Fruit fly (Drosophila melanogaster) whole organism, embryonic: ENCODE results near the gene Ts.

Experiments used
- Atf3 ChIP-seq: fragments of 200-800 bp; sonication (Bioruptor generic); optimal IDR thresholded peaks from 3 replicates; lab custom pipeline; 2016; ENCODE audit warnings: missing biosample characterization, missing genetic modification characterization
- CG12236 ChIP-seq: fragments of 200-800 bp; sonication (Bioruptor generic); optimal IDR thresholded peaks from 2 replicates; lab custom pipeline; 2016; ENCODE audit warnings: missing biosample characterization, missing genetic modification characterization
- CG18262 ChIP-seq: fragments of 200-800 bp; optimal IDR thresholded peaks from 3 replicates; lab custom pipeline; 2019; ENCODE audit warnings: missing biosample characterization, mild to moderate bottlenecking, missing genetic modification characterization, moderate library complexity
- CG34376 ChIP-seq: fragments of 200-800 bp; sonication (Bioruptor generic); optimal IDR thresholded peaks from 2 replicates; lab custom pipeline; 2018; ENCODE audit warnings: missing biosample characterization, mild to moderate bottlenecking, missing genetic modification characterization
- CG9797 ChIP-seq: fragments of 200-800 bp; sonication (Bioruptor generic); optimal IDR thresholded peaks from 3 replicates; lab custom pipeline; 2018; ENCODE audit warnings: missing biosample characterization, mild to moderate bottlenecking, missing genetic modification characterization
- Dad ChIP-seq: fragments of 200-800 bp; sonication (Bioruptor generic); optimal IDR thresholded peaks from 3 replicates; lab custom pipeline; 2016; ENCODE audit warnings: missing biosample characterization, missing genetic modification characterization
- E2f2 ChIP-seq: fragments of 200-800 bp; sonication (Bioruptor generic); IDR thresholded peaks from 2 replicates; pipeline ENCODE4 v1.3.6; 2022; ENCODE audit warnings: missing biosample characterization, missing genetic modification characterization
- Hr3 ChIP-seq: fragments of 200-800 bp; sonication (Bioruptor generic); optimal IDR thresholded peaks from 3 replicates; lab custom pipeline; 2016; ENCODE audit warnings: missing biosample characterization, missing genetic modification characterization
- Jarid2 ChIP-seq: fragments of 200-800 bp; sonication (Bioruptor generic); optimal IDR thresholded peaks from 3 replicates; lab custom pipeline; 2017; ENCODE audit warnings: mild to moderate bottlenecking, missing biosample characterization, missing genetic modification reagents, missing genetic modification characterization
- NC2β ChIP-seq: fragments of 200-800 bp; sonication (Bioruptor generic); optimal IDR thresholded peaks from 2 replicates; lab custom pipeline; 2016; ENCODE audit warnings: missing biosample characterization, missing genetic modification characterization
- Sry-β ChIP-seq: fragments of 200-800 bp; sonication (Bioruptor generic); optimal IDR thresholded peaks from 2 replicates; lab custom pipeline; 2018; ENCODE audit warnings: missing biosample characterization, mild to moderate bottlenecking, missing genetic modification characterization, moderate library complexity
- Stat92E ChIP-seq, 3 experiments: fragments of >200 bp in 2 of 3; fragments of 200-800 bp in 1 of 3; sonication (Bioruptor generic) in 1 of 3; optimal IDR thresholded peaks; 2 replicates each; lab custom pipeline; 2017 to 2019; ENCODE audit warnings: missing biosample characterization in 3 of 3, missing genetic modification characterization in 3 of 3, mild to moderate bottlenecking in 1 of 3, moderate library complexity in 1 of 3
- gt ChIP-seq: fragments of 200-800 bp; sonication (Bioruptor generic); IDR thresholded peaks from 2 replicates; pipeline ENCODE4 v1.3.6; 2022; ENCODE audit warnings: missing biosample characterization, missing genetic modification characterization
- usp ChIP-seq: fragments of >200 bp; optimal IDR thresholded peaks from 2 replicates; lab custom pipeline; 2017; ENCODE audit warnings: missing biosample characterization, missing genetic modification characterization

DNA sequence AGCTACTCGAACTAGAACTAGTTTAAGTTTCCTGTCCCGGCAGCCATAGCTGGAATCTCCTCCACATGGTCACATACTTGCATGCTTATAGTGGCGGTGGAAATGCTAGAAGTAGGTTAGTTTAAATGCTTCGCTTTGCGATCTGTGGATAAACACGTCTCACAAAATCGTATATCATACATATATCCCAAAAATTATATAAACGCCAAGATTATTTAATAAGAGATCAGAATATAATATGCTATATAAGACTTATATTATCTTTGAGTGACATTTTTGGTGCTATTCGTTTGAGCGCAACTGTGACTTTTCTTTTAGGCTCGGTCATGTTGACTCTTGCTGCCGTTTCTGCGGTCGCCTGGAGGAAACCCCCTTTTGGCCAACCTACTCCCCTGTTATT is 32.5 kb upstream of the Ts start:
- TF ChIP-seq CG34376 (GFP tag; lab: Kevin White, UChicago) (no peak), gt (GFP tag; lab: Robert Waterston, UW) (no peak), Dad (no peak), CG18262 (tag; lab: Kevin White, UChicago) (no peak), CG12236 (GFP tag; lab: Kevin White, UChicago) (no peak), Hr3 (no peak), Atf3 (GFP tag; lab: Kevin White, UChicago) (no peak), Jarid2 (GFP tag; lab: Kevin White, UChicago) (no peak), E2f2 (GFP tag; lab: Robert Waterston, UW) (no peak), Sry-β (GFP tag; lab: Kevin White, UChicago) (no peak), CG9797 (GFP tag; lab: Kevin White, UChicago) (no peak), NC2β (GFP tag; lab: Kevin White, UChicago) (no peak), usp (no peak), Stat92E (GFP tag; optimal IDR thresholded peaks at IDR 0.05; lab: Kevin White, UChicago) (no peak)
